Worm (Caenorhabditis elegans) whole organism, young adult: ENCODE measurements around the gene rfl-1.

Experiments
- B0035.1 ChIP-seq: sonication (generic microtip); optimal IDR thresholded peaks from 2 replicates; lab custom pipeline; 2016; ENCODE audit warnings: missing genetic modification characterization, mild to moderate bottlenecking, missing compliant biosample characterization, missing genotype, missing genetic modification reagents
- B0261.1 ChIP-seq: sonication (generic microtip); optimal IDR thresholded peaks from 2 replicates; lab custom pipeline; 2016; ENCODE audit warnings: mild to moderate bottlenecking, missing genetic modification characterization, moderate library complexity, missing compliant biosample characterization
- F23B12.7 ChIP-seq: sonication (generic microtip); optimal IDR thresholded peaks from 2 replicates; lab custom pipeline; 2017; ENCODE audit warnings: missing genetic modification characterization, mild to moderate bottlenecking, missing compliant biosample characterization, antibody characterized with exemption, moderate library complexity; ENCODE audit not compliant: insufficient read depth
- F33H1.4 ChIP-seq: fragments of 200-800 bp; sonication (Bioruptor generic); IDR thresholded peaks from 2 replicates; pipeline ENCODE4 v1.3.6; 2022; ENCODE audit warnings: missing genetic modification reagents, missing genetic modification characterization, missing compliant biosample characterization
- F52B5.7 ChIP-seq: sonication (generic microtip); optimal IDR thresholded peaks from 2 replicates; lab custom pipeline; 2016; ENCODE audit warnings: mild to moderate bottlenecking, missing genetic modification characterization, missing compliant biosample characterization
- F57C9.4 ChIP-seq: sonication (generic microtip); optimal IDR thresholded peaks from 2 replicates; lab custom pipeline; 2017; ENCODE audit warnings: mild to moderate bottlenecking, missing genetic modification characterization, missing compliant biosample characterization
- K11D2.4 ChIP-seq: fragments of 200-800 bp; sonication (Bioruptor generic); IDR thresholded peaks from 2 replicates; pipeline ENCODE4 v1.3.6; 2022; ENCODE audit warnings: missing genetic modification reagents, missing genetic modification characterization, missing compliant biosample characterization
- K12H6.12 ChIP-seq: fragments of 200-800 bp; sonication (Bioruptor generic); optimal IDR thresholded peaks from 2 replicates; lab custom pipeline; 2018; ENCODE audit warnings: mild to moderate bottlenecking, missing genetic modification characterization, missing compliant biosample characterization
- Y53F4B.3 ChIP-seq: fragments of 200-800 bp; sonication (Bioruptor generic); IDR thresholded peaks from 2 replicates; pipeline ENCODE4 v1.3.6; 2022; ENCODE audit warnings: missing genetic modification reagents, missing genetic modification characterization, missing compliant biosample characterization
- Y53G8AR.9 ChIP-seq: fragments of 200-800 bp; sonication (Bioruptor generic); conservative IDR thresholded peaks from 2 replicates; pipeline ENCODE4 v1.3.6; 2022; ENCODE audit warnings: missing genetic modification reagents, missing genetic modification characterization, missing compliant biosample characterization
- ZK185.1 ChIP-seq: sonication (generic microtip); optimal IDR thresholded peaks from 2 replicates; lab custom pipeline; 2016; ENCODE audit warnings: mild to moderate bottlenecking, missing genetic modification characterization, missing compliant biosample characterization; ENCODE audit not compliant: poor library complexity, severe bottlenecking
- ccch-3 ChIP-seq: fragments of 200-800 bp; sonication (Bioruptor generic); optimal IDR thresholded peaks from 2 replicates; lab custom pipeline; 2018; ENCODE audit warnings: mild to moderate bottlenecking, missing genetic modification characterization, missing compliant biosample characterization
- ceh-27 ChIP-seq: fragments of 200-800 bp; sonication (Bioruptor generic); optimal IDR thresholded peaks from 2 replicates; lab custom pipeline; 2018; ENCODE audit warnings: mild to moderate bottlenecking, missing genetic modification characterization, moderate library complexity, missing compliant biosample characterization
- ceh-40 ChIP-seq: fragments of 200-800 bp; sonication (Bioruptor generic); IDR thresholded peaks from 2 replicates; pipeline ENCODE4 v1.3.6; 2022; ENCODE audit warnings: missing genetic modification characterization, missing compliant biosample characterization
- ceh-79 ChIP-seq: sonication (generic microtip); optimal IDR thresholded peaks from 2 replicates; lab custom pipeline; 2017; ENCODE audit warnings: mild to moderate bottlenecking, missing genetic modification characterization, missing compliant biosample characterization
- chd-7 ChIP-seq: sonication (generic microtip); optimal IDR thresholded peaks from 2 replicates; lab custom pipeline; 2016; ENCODE audit warnings: mild to moderate bottlenecking, missing genetic modification characterization, moderate library complexity, missing compliant biosample characterization
- dox-1 ChIP-seq: fragments of 200-800 bp; sonication (Bioruptor generic); IDR thresholded peaks from 2 replicates; pipeline ENCODE4 v1.3.6; 2022; ENCODE audit warnings: missing genetic modification reagents, missing genetic modification characterization, missing compliant biosample characterization
- dpl-1 ChIP-seq: fragments of 150-350 bp; optimal IDR thresholded peaks from 2 replicates; lab custom pipeline; 2014; ENCODE audit warnings: missing biosample characterization, missing genetic modification reagents, missing genetic modification characterization
- efl-1 ChIP-seq: fragments of 150-350 bp; optimal IDR thresholded peaks from 2 replicates; lab custom pipeline; 2014; ENCODE audit warnings: missing biosample characterization, missing genetic modification reagents, missing genetic modification characterization
- him-1 ChIP-seq: sonication (generic microtip); optimal IDR thresholded peaks from 2 replicates; lab custom pipeline; 2016; ENCODE audit warnings: missing genotype, missing genetic modification reagents, missing genetic modification characterization, missing compliant biosample characterization
- hmg-1.2 ChIP-seq: fragments of 200-800 bp; sonication (Bioruptor generic); IDR thresholded peaks from 2 replicates; pipeline ENCODE4 v1.3.6; 2022; ENCODE audit warnings: missing genetic modification reagents, missing genetic modification characterization, missing compliant biosample characterization
- hmg-20 ChIP-seq: fragments of 200-800 bp; sonication (Bioruptor generic); IDR thresholded peaks from 2 replicates; pipeline ENCODE4 v1.3.6; 2022; ENCODE audit warnings: missing genetic modification reagents, missing genetic modification characterization, missing compliant biosample characterization
- lsy-27 ChIP-seq: sonication (generic microtip); optimal IDR thresholded peaks from 2 replicates; lab custom pipeline; 2017; ENCODE audit warnings: missing genetic modification characterization, mild to moderate bottlenecking, missing compliant biosample characterization, antibody characterized with exemption, missing genotype, borderline replicate concordance; ENCODE audit not compliant: insufficient read depth
- madf-6 ChIP-seq: fragments of 200-800 bp; sonication (Bioruptor generic); IDR thresholded peaks from 2 replicates; pipeline ENCODE4 v1.3.6; 2022; ENCODE audit warnings: missing genetic modification reagents, missing genetic modification characterization, missing compliant biosample characterization
- mes-4 ChIP-seq: sonication (generic microtip); optimal IDR thresholded peaks from 2 replicates; lab custom pipeline; 2016; ENCODE audit warnings: missing genotype, missing genetic modification characterization, missing compliant biosample characterization
- nhr-120 ChIP-seq: fragments of 200-800 bp; sonication (Bioruptor generic); IDR thresholded peaks from 2 replicates; pipeline ENCODE4 v1.3.6; 2022; ENCODE audit warnings: missing genetic modification characterization, missing compliant biosample characterization
- nhr-179 ChIP-seq: sonication (generic microtip); optimal IDR thresholded peaks from 2 replicates; lab custom pipeline; 2016; ENCODE audit warnings: mild to moderate bottlenecking, missing genetic modification characterization, missing compliant biosample characterization
- nhr-27 ChIP-seq: fragments of 200-800 bp; sonication (Bioruptor generic); optimal IDR thresholded peaks from 2 replicates; lab custom pipeline; 2018; ENCODE audit warnings: mild to moderate bottlenecking, missing genetic modification characterization, moderate library complexity, missing compliant biosample characterization
- nhr-80 ChIP-seq: sonication (generic microtip); optimal IDR thresholded peaks from 2 replicates; lab custom pipeline; 2016; ENCODE audit warnings: missing genetic modification characterization, missing compliant biosample characterization
- repo-1 ChIP-seq: sonication (generic microtip); optimal IDR thresholded peaks from 2 replicates; lab custom pipeline; 2017; ENCODE audit warnings: mild to moderate bottlenecking, missing genetic modification characterization, missing compliant biosample characterization
- snpc-1.3 ChIP-seq: sonication (generic microtip); optimal IDR thresholded peaks from 2 replicates; lab custom pipeline; 2017; ENCODE audit warnings: missing genetic modification characterization, mild to moderate bottlenecking, missing compliant biosample characterization, antibody characterized with exemption, moderate library complexity, missing genotype, missing genetic modification reagents; ENCODE audit not compliant: insufficient read depth
- snpc-4 ChIP-seq, 5 experiments: fragments of 150-350 bp in 1 of 5; sonication (generic microtip) in 4 of 5; optimal IDR thresholded peaks; 2 replicates each; lab custom pipeline; 2014 to 2018; ENCODE audit warnings: missing genetic modification characterization in 5 of 5, missing biosample characterization in 3 of 5, antibody characterized with exemption in 2 of 5, mild to moderate bottlenecking in 2 of 5, missing compliant biosample characterization in 2 of 5, missing genotype in 2 of 5, moderate library complexity in 2 of 5, missing genetic modification reagents in 1 of 5
- tbx-9 ChIP-seq: sonication (generic microtip); optimal IDR thresholded peaks from 2 replicates; lab custom pipeline; 2016; ENCODE audit warnings: borderline replicate concordance, missing genetic modification characterization, inconsistent platforms, missing compliant biosample characterization
- tlf-1 ChIP-seq: fragments of 200-800 bp; sonication (Bioruptor generic); optimal IDR thresholded peaks from 2 replicates; lab custom pipeline; 2018; ENCODE audit warnings: mild to moderate bottlenecking, missing genetic modification characterization, missing compliant biosample characterization
- unc-62 ChIP-seq: fragments of 150-350 bp; optimal IDR thresholded peaks from 2 replicates; lab custom pipeline; 2014; ENCODE audit warnings: missing biosample characterization, missing genetic modification reagents, missing genetic modification characterization

Gene rfl-1

ce11 chrIII:7030044-7030804 is 9.2 kb downstream of the rfl-1 start (continued):
- no peak for TF ChIP-seq nhr-27
- no peak for TF ChIP-seq ceh-79 (tag; lab: Kevin White, UChicago)
- TF ChIP-seq F23B12.7 (tag; lab: Kevin White, UChicago) = peak; percentile 19
- no peak for TF ChIP-seq ZK185.1 (tag; lab: Kevin White, UChicago)
- TF ChIP-seq Y53F4B.3 (GFP tag; lab: Robert Waterston, UW) = no peak
- no peak for TF ChIP-seq tbx-9 (tag; lab: Kevin White, UChicago)
- TF ChIP-seq chd-7 (tag; lab: Kevin White, UChicago) = no peak
- no peak for TF ChIP-seq lsy-27 (tag; lab: Kevin White, UChicago)
- no peak for TF ChIP-seq ceh-40 (GFP tag; lab: Robert Waterston, UW)
- 0 out of 2 replicates have a peak, but pooled peaks have one; percentile 17 for TF ChIP-seq dox-1 (GFP tag; lab: Robert Waterston, UW)
- no peak for TF ChIP-seq ccch-3 (GFP tag; lab: Kevin White, UChicago)
- no peak for TF ChIP-seq F52B5.7
- no peak for TF ChIP-seq K11D2.4 (GFP tag; lab: Robert Waterston, UW)
- no peak for TF ChIP-seq K12H6.12 (tag; lab: Kevin White, UChicago)
- TF ChIP-seq B0261.1 = peak; percentile 83
- no peak for TF ChIP-seq Y53G8AR.9 (GFP tag; lab: Robert Waterston, UW)

ce11 chrIII:7032070-7032469 is 11.1 kb downstream of the rfl-1 start:
- no peak for TF ChIP-seq Y53F4B.3 (GFP tag; lab: Robert Waterston, UW)
- no peak for TF ChIP-seq snpc-1.3 (tag; lab: Kevin White, UChicago)
- no peak for TF ChIP-seq tlf-1 (GFP tag; lab: Kevin White, UChicago)
- TF ChIP-seq ceh-79 (tag; lab: Kevin White, UChicago) = no peak
- no peak for TF ChIP-seq B0261.1
- TF ChIP-seq unc-62 (GFP tag; lab: Kevin White, UChicago) = no peak
- no peak for TF ChIP-seq Y53G8AR.9 (GFP tag; lab: Robert Waterston, UW)
- TF ChIP-seq nhr-80 (tag; lab: Kevin White, UChicago) = no peak
- TF ChIP-seq B0035.1 = no peak
- TF ChIP-seq nhr-27 = no peak
- TF ChIP-seq nhr-179 = no peak
- TF ChIP-seq mes-4 (tag; lab: Kevin White, UChicago) = no peak
- no peak for TF ChIP-seq hmg-20
- TF ChIP-seq nhr-120 (GFP tag; lab: Robert Waterston, UW) = no peak
- TF ChIP-seq F57C9.4 (tag; lab: Kevin White, UChicago) = no peak
- no peak for TF ChIP-seq him-1 (tag; lab: Kevin White, UChicago)
- TF ChIP-seq repo-1 (tag; lab: Kevin White, UChicago) = no peak

- TF ChIP-seq snpc-4 (GFP tag; optimal IDR thresholded peaks at IDR 0.05; lab: Kevin White, UChicago) = no peak
- TF ChIP-seq snpc-4 (tag; optimal IDR thresholded peaks at IDR 0.05; lab: Kevin White, UChicago) = no peak
- TF ChIP-seq dpl-1 = peak; percentile 5
- TF ChIP-seq ceh-27 (GFP tag; lab: Kevin White, UChicago) = no peak
- TF ChIP-seq hmg-1.2 = peak; percentile 59
- peak; percentile 30; the same call in 1 of the 2 replicates for TF ChIP-seq madf-6 (GFP tag; lab: Robert Waterston, UW)
- no peak for TF ChIP-seq nhr-27
- 0 out of 2 replicates have a peak, but pooled peaks have one; percentile 9 for TF ChIP-seq F33H1.4
- TF ChIP-seq efl-1 (GFP tag; lab: Kevin White, UChicago) = peak; percentile 40
- no peak for TF ChIP-seq F23B12.7 (tag; lab: Kevin White, UChicago)
- TF ChIP-seq repo-1 (tag; lab: Kevin White, UChicago) = no peak
Measured at ce11 chrIII:7034252-7035223, 13.5 kb downstream of the rfl-1 start.
